Worm (Caenorhabditis elegans): ENCODE results near the gene F01G10.6.

DNA sequence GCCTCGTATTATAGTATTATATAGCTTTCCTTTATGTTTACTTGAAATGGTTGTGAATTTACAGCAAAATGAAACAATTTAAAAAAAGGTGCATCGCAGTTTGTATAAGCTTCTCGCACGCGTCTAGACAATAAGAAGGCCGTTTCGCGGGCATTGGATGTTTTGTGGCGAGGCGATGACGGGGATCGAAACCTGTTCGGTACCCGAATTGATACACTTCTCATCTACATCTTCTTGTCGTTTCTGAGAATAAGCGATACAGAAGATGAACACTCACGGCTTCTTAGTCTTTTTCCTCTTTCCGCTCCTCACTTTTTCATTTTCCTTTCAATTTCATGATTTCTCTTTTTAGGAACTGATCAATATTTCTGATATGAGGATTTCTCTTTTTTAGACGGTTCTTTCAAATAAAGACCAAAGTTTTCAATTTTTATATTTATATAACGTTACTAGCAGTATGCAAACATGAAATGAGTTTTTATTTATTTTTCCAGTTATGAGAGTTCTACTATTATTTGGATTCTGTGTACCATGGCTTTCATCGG lies 18.3 kb upstream of the F01G10.6 start, which contains the start of gene F01G10.10:
- no peak for TF ChIP-seq ceh-18 (tag; optimal IDR thresholded peaks at IDR 0.05)
- TF ChIP-seq ceh-45 (GFP tag; IDR thresholded peaks at IDR 0.05) = no peak
- TF ChIP-seq nfya-1 (tag; optimal IDR thresholded peaks at IDR 0.05) = no peak
- TF ChIP-seq pha-4 (tag; optimal IDR thresholded peaks at IDR 0.05) = no peak

Measured in whole organism, late embryonic.